Worm (Caenorhabditis elegans) whole organism, L4/young adult: Measurements from ENCODE around the gene srz-42.

Experiments used
- W03F9.2 ChIP-seq: fragments of 150-350 bp; optimal IDR thresholded peaks from 2 replicates; lab custom pipeline; 2014; ENCODE audit warnings: missing biosample characterization, missing genetic modification characterization
- dao-5 ChIP-seq: sonication (generic microtip); optimal IDR thresholded peaks from 2 replicates; lab custom pipeline; 2016; ENCODE audit warnings: missing genotype, missing genetic modification characterization, moderate library complexity, missing compliant biosample characterization
- him-1 ChIP-seq: sonication (generic microtip); optimal IDR thresholded peaks from 2 replicates; lab custom pipeline; 2016; ENCODE audit warnings: missing genotype, missing genetic modification reagents, missing genetic modification characterization, missing compliant biosample characterization

DNA sequence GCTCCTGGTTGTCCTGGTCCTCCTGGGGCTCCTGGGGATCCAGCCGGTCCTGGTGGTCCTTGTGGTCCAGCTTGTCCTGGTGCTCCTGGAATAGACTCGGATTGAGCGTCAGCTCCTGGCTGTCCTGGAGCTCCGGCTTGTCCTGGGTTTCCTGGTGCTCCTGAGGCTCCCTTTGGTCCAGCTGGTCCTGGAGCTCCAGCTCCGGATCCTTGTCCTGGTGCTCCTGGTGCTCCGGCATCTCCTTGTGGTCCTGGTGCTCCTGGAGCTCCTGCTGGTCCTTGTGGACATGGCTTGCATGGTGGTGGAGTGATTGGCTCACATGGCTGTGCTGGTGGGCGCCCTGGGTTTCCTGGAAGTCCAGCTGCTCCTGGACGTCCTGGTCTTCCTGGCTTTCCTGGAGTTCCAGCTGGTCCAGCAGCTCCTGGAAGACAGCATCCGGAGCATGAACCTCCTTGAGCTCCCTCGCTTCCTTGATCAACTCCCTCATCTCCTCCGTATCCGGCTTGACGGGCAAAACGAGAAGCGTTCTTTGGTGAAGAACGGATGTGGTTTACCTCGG is 30.6 kb upstream of the srz-42 start:
- TF ChIP-seq dao-5 (tag; lab: Kevin White, UChicago) (no peak), W03F9.2 (no peak), him-1 (tag; lab: Kevin White, UChicago) (no peak)
